Worm (Caenorhabditis elegans): ENCODE results near the gene fbxc-55.
"Not testable (repeated sequence)": the region's sequence is repeated elsewhere in the genome, so short reads cannot be mapped to it uniquely, and the experiment has no call there.

Gene fbxc-55

DNA sequence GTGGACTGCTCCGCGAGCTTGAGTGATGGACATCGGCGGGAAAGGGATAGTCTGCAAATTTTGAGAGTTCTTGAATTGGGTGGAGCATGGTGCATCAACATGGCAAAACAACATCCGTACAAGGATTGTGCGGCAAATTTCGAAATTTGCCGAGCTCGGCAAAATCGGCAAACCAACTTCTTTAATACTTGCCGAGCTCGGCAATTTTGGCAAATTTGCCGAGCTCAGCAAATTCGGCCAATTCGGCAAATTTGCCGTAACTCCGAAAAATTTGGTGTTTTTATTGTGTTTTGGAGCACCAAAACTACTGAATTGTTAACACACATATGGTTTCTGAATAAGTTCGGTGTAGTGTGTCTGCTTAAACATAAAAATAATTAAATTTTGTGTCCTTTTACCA is at the start of gene fbxc-55:
fbxc-55 (minus strand) TSS at position 101 of the 400 bp plus-strand sequence.
- TF ChIP-seq D1046.2 (GFP tag; IDR thresholded peaks at IDR 0.05) (no peak), jun-1 (tag; optimal IDR thresholded peaks at IDR 0.05) (no peak), nhr-111 (GFP tag; optimal IDR thresholded peaks at IDR 0.05) (no peak), nhr-76 (tag; optimal IDR thresholded peaks at IDR 0.05) (no peak), ceh-32 (tag; optimal IDR thresholded peaks at IDR 0.05; ENCODE audit: poor library complexity) (no peak), lin-39 (tag; optimal IDR thresholded peaks at IDR 0.05) (no peak), hlh-30 (tag; optimal IDR thresholded peaks at IDR 0.05; ENCODE audit: insufficient read depth) (no peak), spr-1 (tag; optimal IDR thresholded peaks at IDR 0.05) (no peak)

DNA sequence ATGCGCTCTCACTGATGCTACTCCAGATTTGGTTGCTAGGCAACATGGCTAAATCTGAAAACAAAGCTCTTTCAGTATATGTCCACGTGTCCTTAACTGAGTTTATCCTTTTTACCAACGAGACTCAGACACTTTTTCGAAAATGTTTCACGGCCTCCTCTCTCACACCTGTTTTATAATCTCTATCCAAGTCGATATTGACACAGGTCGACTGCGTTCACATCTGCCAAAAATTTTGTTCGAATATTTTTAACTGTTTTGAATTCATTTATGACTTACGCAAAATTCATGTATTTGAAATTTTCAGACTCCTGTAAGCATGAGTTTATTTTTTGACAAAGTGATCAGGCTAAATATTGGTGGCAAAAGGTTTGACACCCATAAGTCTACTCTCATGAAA is 45.8 kb upstream of the fbxc-55 start, which contains the start of gene ZC239.3:
ZC239.3 (plus strand) TSS at position 301 of the 400 bp plus-strand sequence.
- not testable (repeated sequence) for TF ChIP-seq dmd-8 (GFP tag; IDR thresholded peaks at IDR 0.05); dmd-9 (GFP tag; IDR thresholded peaks at IDR 0.05); zip-2 (tag; optimal IDR thresholded peaks at IDR 0.05)

DNA sequence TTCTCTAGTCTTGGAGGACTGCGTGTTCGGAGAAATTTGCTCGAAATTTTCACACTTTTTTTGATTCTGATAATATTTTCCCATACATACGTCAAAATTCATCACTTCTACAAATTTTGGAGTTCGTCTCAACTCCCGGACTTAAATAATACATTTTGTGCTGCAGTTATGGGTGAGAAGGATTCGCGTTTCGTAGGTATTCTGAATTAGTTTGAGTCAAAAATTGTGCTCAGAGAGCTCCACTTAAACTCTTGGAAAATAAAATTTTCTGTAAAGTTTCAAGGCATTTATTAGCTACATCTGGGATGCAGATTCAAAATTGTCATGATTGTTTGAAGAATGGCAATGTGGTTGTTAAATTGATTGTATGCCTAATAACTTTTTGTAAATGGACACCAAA is 43.9 kb upstream of the fbxc-55 start, which contains the start of gene ZC239.4:
ZC239.4 (plus strand) TSS at position 301 of the 400 bp plus-strand sequence.
- TF ChIP-seq hif-1 (tag; optimal IDR thresholded peaks at IDR 0.05), result no peak
- no peak for TF ChIP-seq mxl-3 (GFP tag; optimal IDR thresholded peaks at IDR 0.05)
- TF ChIP-seq nhr-41 (GFP tag; IDR thresholded peaks at IDR 0.05), result no peak
- no peak for TF ChIP-seq nhr-42 (GFP tag; IDR thresholded peaks at IDR 0.05)
- TF ChIP-seq snpc-1.2 (GFP tag; IDR thresholded peaks at IDR 0.05), result no peak

DNA sequence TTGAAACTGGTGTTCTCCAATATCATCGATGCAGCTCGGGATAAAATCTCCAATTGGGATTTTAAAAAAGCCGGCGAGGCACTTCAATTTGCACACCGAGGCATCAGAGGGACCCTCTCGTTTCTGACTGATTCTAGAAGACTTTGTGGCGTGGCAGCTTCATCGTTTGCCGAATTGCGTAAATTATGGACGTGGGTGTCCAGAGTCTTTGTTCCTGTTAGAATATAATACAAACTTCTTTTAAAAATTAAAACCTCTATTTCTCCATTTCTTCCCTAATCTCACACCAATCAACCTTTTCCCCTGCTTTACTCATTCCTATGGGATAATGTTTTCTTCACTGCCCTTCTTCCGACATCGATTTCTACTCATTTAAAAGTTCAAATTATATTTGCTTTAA is 40.4 kb upstream of the fbxc-55 start, which contains the start of gene ZC239.5:
ZC239.5 (plus strand) TSS at position 301 of the 400 bp plus-strand sequence.
- TF ChIP-seq unc-62 (GFP tag; optimal IDR thresholded peaks at IDR 0.05 in 1 of 2) (peak in 1 of 2 experiments; percentile 56), unc-62 (tag; optimal IDR thresholded peaks at IDR 0.05) (no peak), lim-7 (GFP tag; IDR thresholded peaks at IDR 0.05) (no peak), D1046.2 (GFP tag; IDR thresholded peaks at IDR 0.05) (0 out of 2 replicates have a peak, but pooled peaks have one; percentile 12)

DNA sequence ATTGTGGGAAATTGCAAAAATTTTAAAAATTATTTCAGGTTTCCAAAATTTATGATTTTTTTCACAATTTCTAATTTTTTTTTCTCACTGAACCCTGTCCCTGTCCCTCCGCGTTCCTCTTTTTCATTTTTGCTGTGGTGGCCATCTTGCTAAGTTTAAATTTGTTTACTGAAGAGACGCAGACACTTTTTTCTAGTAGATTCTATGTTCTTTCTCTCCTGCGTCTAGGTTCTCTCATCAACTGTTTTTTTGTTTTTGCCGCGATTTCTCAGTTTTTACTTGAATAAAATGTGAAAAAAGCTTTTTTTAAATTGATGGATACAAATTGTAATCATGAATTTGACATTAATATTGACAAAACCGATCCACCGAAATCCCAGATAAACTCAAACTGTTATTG is 39.3 kb upstream of the fbxc-55 start, which contains the start of gene ZC239.6:
ZC239.6 (plus strand) TSS at position 381 of the 400 bp plus-strand sequence.
- TF ChIP-seq fkh-10 (GFP tag; optimal IDR thresholded peaks at IDR 0.05), result no peak
- TF ChIP-seq ama-1 (optimal IDR thresholded peaks at IDR 0.05), result no peak
- no peak for TF ChIP-seq tag-97 (GFP tag; IDR thresholded peaks at IDR 0.05)
- peak; percentile 9 for TF ChIP-seq hlh-30 (tag; optimal IDR thresholded peaks at IDR 0.05; ENCODE audit: insufficient read depth)
- no peak for TF ChIP-seq daf-8 (GFP tag; IDR thresholded peaks at IDR 0.05)
- peak; percentile 32 for TF ChIP-seq rbr-2 (tag; optimal IDR thresholded peaks at IDR 0.05)
- no peak for TF ChIP-seq aly-2 (tag; optimal IDR thresholded peaks at IDR 0.05)
- TF ChIP-seq lim-7 (GFP tag; IDR thresholded peaks at IDR 0.05), result no peak
- peak; percentile 35 for TF ChIP-seq hlh-11 (tag; optimal IDR thresholded peaks at IDR 0.05)
- TF ChIP-seq hmg-1.1 (GFP tag; IDR thresholded peaks at IDR 0.05), result 0 out of 2 replicates have a peak, but pooled peaks have one; percentile 22
- TF ChIP-seq pha-4 (GFP tag; IDR thresholded peaks at IDR 0.05), result no peak
- TF ChIP-seq pha-4 (tag; optimal IDR thresholded peaks at IDR 0.05), result peak; percentile 22
- peak in 1 of 2 experiments; percentile 68 for TF ChIP-seq daf-16 (GFP tag; optimal IDR thresholded peaks at IDR 0.05)
- no peak for TF ChIP-seq daf-16 (tag; optimal IDR thresholded peaks at IDR 0.05)

DNA sequence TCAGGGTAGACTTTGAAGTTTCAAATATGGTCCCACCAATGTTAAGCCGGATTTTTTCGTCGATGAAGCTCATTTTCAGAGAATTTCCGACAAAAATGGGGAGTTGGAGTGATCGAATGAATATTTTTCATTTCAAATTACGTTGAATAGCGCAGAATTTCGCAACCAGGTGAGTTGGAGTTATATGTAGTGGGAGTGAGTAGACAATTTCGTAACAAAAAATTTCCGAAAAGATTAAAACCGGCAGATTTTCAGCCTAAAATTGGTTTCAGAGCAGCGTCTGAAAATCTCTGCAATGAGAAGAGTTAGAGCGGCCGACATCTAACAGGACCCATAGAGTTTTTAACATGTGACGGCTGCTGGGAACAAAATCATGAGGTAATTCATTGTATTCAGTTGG is 38.7 kb upstream of the fbxc-55 start, which contains the start of gene sdz-35:
sdz-35 (minus strand) TSS at position 101 of the 400 bp plus-strand sequence.
- TF ChIP-seq madf-5 (GFP tag; IDR thresholded peaks at IDR 0.05), result no peak
- no peak for TF ChIP-seq tra-1 (GFP tag; IDR thresholded peaks at IDR 0.05)
- no peak for TF ChIP-seq pqm-1 (tag; optimal IDR thresholded peaks at IDR 0.05)
